Fruit fly (Drosophila melanogaster): ENCODE measurements around the gene CG10748.

CG10748 gene

DNA sequence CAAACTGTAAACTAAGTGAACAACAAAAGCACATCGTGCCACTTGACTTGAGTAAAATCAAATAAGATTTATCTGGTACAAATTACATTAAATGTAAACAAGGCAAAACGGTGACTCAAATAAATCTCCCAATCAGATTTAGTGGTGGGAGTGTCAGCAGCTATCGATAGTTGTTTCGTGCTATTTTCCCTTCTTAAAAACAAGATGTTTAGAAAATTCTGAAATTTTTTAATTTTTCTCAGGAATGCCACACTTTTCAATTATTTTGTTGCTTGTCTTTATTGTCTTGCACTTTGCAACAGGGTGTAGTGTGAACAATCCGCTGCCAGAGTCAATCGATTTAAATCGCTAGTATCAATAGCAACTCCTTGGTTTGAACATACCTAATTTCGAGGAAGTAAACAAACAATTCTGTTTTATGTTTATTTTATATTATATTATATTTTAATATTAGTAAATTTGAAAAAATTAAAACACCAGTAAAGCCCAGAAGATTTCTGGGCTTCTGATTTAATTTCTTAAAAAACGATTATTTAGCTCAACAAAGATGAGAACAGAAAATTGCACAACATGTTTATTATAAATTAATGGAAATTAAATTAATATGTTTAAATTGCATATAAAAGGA lies 43.1 kb upstream of the CG10748 start, which contains the start of gene MICAL-like (continued):
- TF ChIP-seq so (GFP tag; IDR thresholded peaks at IDR 0.05) (no peak), CG12942 (GFP tag; optimal IDR thresholded peaks at IDR 0.05) (no peak), unc-4 (GFP tag; IDR thresholded peaks at IDR 0.05; ENCODE audit: partially characterized antibody) (peak; percentile 84), Xbp1 (GFP tag; optimal IDR thresholded peaks at IDR 0.05) (peak; percentile 21), CG5180 (GFP tag; optimal IDR thresholded peaks at IDR 0.05) (no peak), org-1 (GFP tag; optimal IDR thresholded peaks at IDR 0.05) (no peak), Optix (GFP tag; IDR thresholded peaks at IDR 0.05) (0 out of 3 replicates have a peak, but pooled peaks have one; percentile 33), CG30403 (GFP tag; optimal IDR thresholded peaks at IDR 0.05) (no peak), CG6765 (GFP tag; optimal IDR thresholded peaks at IDR 0.05) (no peak), pfk (GFP tag; optimal IDR thresholded peaks at IDR 0.05) (no peak), vnd (GFP tag; IDR thresholded peaks at IDR 0.05; ENCODE audit: partially characterized antibody) (peak; percentile 89), CG10654 (GFP tag; optimal IDR thresholded peaks at IDR 0.05) (no peak), fd96Cb (tag; optimal IDR thresholded peaks at IDR 0.05) (no peak), CG2875 (GFP tag; optimal IDR thresholded peaks at IDR 0.05) (no peak), mam (GFP tag; optimal IDR thresholded peaks at IDR 0.05) (peak; percentile 54), al (GFP tag; IDR thresholded peaks at IDR 0.05) (peak; percentile 40; the same call in 1 of the 2 replicates), CG18599 (GFP tag; optimal IDR thresholded peaks at IDR 0.05) (no peak), Meics (GFP tag; optimal IDR thresholded peaks at IDR 0.05) (no peak), Mad (GFP tag; optimal IDR thresholded peaks at IDR 0.05) (no peak), CG12744 (GFP tag; optimal IDR thresholded peaks at IDR 0.05) (no peak), gcm (GFP tag; optimal IDR thresholded peaks at IDR 0.05) (no peak), CG13775 (GFP tag; optimal IDR thresholded peaks at IDR 0.05) (no peak), Sry-δ (GFP tag; optimal IDR thresholded peaks at IDR 0.05) (peak; percentile 88), CG31365 (tag; optimal IDR thresholded peaks at IDR 0.05) (no peak), CG14710 (tag; optimal IDR thresholded peaks at IDR 0.05) (peak; percentile 78), Ravus (GFP tag; IDR thresholded peaks at IDR 0.05) (no peak), inv (GFP tag; IDR thresholded peaks at IDR 0.05; ENCODE audit: partially characterized antibody) (peak; percentile 90), fd3F (GFP tag; optimal IDR thresholded peaks at IDR 0.05) (no peak), CG10462 (GFP tag; optimal IDR thresholded peaks at IDR 0.05) (no peak), Jarid2 (GFP tag; optimal IDR thresholded peaks at IDR 0.05) (no peak), dysf (GFP tag; IDR thresholded peaks at IDR 0.05) (no peak), trem (tag; optimal IDR thresholded peaks at IDR 0.05) (peak; percentile 11), Sry-β (GFP tag; optimal IDR thresholded peaks at IDR 0.05) (no peak), CTCF (GFP tag; optimal IDR thresholded peaks at IDR 0.05) (no peak), CG32772 (GFP tag; IDR thresholded peaks at IDR 0.05) (no peak), E2f1 (GFP tag; IDR thresholded peaks at IDR 0.05) (no peak; the same call in 1 of the 2 replicates), CG15011 (GFP tag; optimal IDR thresholded peaks at IDR 0.05) (no peak), twi (tag; optimal IDR thresholded peaks at IDR 0.05) (no peak), gem (tag; optimal IDR thresholded peaks at IDR 0.05) (no peak), CG8765 (GFP tag; IDR thresholded peaks at IDR 0.05) (no peak), CG12155 (GFP tag; optimal IDR thresholded peaks at IDR 0.05) (no peak), CG3281 (GFP tag; optimal IDR thresholded peaks at IDR 0.05) (no peak), CG31441 (GFP tag; IDR thresholded peaks at IDR 0.05) (no peak), pros (GFP tag; optimal IDR thresholded peaks at IDR 0.05) (no peak), aop (GFP tag; IDR thresholded peaks at IDR 0.05) (no peak), sob (GFP tag; IDR thresholded peaks at IDR 0.05) (peak; percentile 59), Scr (GFP tag; IDR thresholded peaks at IDR 0.05; ENCODE audit: partially characterized antibody) (peak; percentile 90), CG4707 (GFP tag; optimal IDR thresholded peaks at IDR 0.05) (no peak), CG14441 (GFP tag; IDR thresholded peaks at IDR 0.05) (peak; percentile 36), Med (GFP tag) (peak; percentile 87), dmrt99B (tag; optimal IDR thresholded peaks at IDR 0.05) (no peak)

Measured in whole organism, embryonic.